Fruit fly (Drosophila melanogaster) whole organism, embryonic: ENCODE measurements around the gene Rfx.

Experiments
- Bteb2 ChIP-seq: fragments of 200-800 bp; sonication (Bioruptor generic); optimal IDR thresholded peaks from 2 replicates; lab custom pipeline; 2016; ENCODE audit warnings: missing biosample characterization, missing genetic modification characterization
- CG10654 ChIP-seq: fragments of 200-800 bp; sonication (Bioruptor generic); optimal IDR thresholded peaks from 2 replicates; lab custom pipeline; 2016; ENCODE audit warnings: missing biosample characterization, missing genetic modification characterization
- CG11456 ChIP-seq: fragments of 200-800 bp; sonication (Bioruptor generic); IDR thresholded peaks from 3 replicates; pipeline ENCODE4 v1.3.6; 2022; ENCODE audit warnings: missing biosample characterization, missing genetic modification characterization
- CG12104 ChIP-seq: fragments of 200-800 bp; sonication (Bioruptor generic); optimal IDR thresholded peaks from 3 replicates; lab custom pipeline; 2016; ENCODE audit warnings: missing biosample characterization, missing genetic modification characterization
- CG12391 ChIP-seq: fragments of 200-800 bp; sonication (Bioruptor generic); optimal IDR thresholded peaks from 3 replicates; lab custom pipeline; 2018; ENCODE audit warnings: missing biosample characterization, mild to moderate bottlenecking, missing genetic modification characterization, moderate library complexity
- CG13424 ChIP-seq: fragments of 200-800 bp; sonication (Bioruptor generic); optimal IDR thresholded peaks from 2 replicates; lab custom pipeline; 2019; ENCODE audit warnings: missing biosample characterization, mild to moderate bottlenecking, missing genetic modification characterization, moderate library complexity
- CG13624 ChIP-seq: fragments of 200-800 bp; sonication (Bioruptor generic); optimal IDR thresholded peaks from 2 replicates; lab custom pipeline; 2016; ENCODE audit warnings: missing biosample characterization, missing genetic modification characterization
- CG14710 ChIP-seq: fragments of 200-800 bp; sonication (Bioruptor generic); optimal IDR thresholded peaks from 3 replicates; lab custom pipeline; 2019; ENCODE audit warnings: missing biosample characterization, mild to moderate bottlenecking, missing genetic modification characterization, moderate library complexity
- CG14860 ChIP-seq: fragments of 200-800 bp; sonication (Bioruptor generic); IDR thresholded peaks from 3 replicates; pipeline ENCODE4 v1.3.6; 2022; ENCODE audit warnings: missing biosample characterization, missing genetic modification characterization; ENCODE audit not compliant: partially characterized antibody
- CG15479 ChIP-seq: fragments of 200-800 bp; sonication (Bioruptor generic); optimal IDR thresholded peaks from 3 replicates; lab custom pipeline; 2019; ENCODE audit warnings: missing biosample characterization, mild to moderate bottlenecking, missing genetic modification characterization, moderate library complexity
- CG16779 ChIP-seq: fragments of 200-800 bp; sonication (Bioruptor generic); IDR thresholded peaks from 2 replicates; pipeline ENCODE4 v1.3.6; 2022; ENCODE audit warnings: missing biosample characterization, missing genetic modification characterization
- CG16813 ChIP-seq: fragments of 200-800 bp; sonication (Bioruptor generic); IDR thresholded peaks from 3 replicates; pipeline ENCODE4 v1.3.6; 2022; ENCODE audit warnings: missing biosample characterization, missing genetic modification characterization; ENCODE audit not compliant: partially characterized antibody
- CG16815 ChIP-seq: fragments of 200-800 bp; sonication (Bioruptor generic); optimal IDR thresholded peaks from 3 replicates; lab custom pipeline; 2017; ENCODE audit warnings: missing biosample characterization, mild to moderate bottlenecking, missing genetic modification characterization
- CG17361 ChIP-seq: fragments of 200-800 bp; sonication (Bioruptor generic); IDR thresholded peaks from 3 replicates; pipeline ENCODE4 v1.3.6; 2022; ENCODE audit warnings: missing biosample characterization, missing genetic modification characterization
- CG2116 ChIP-seq: fragments of 200-800 bp; sonication (Bioruptor generic); optimal IDR thresholded peaks from 3 replicates; lab custom pipeline; 2018; ENCODE audit warnings: missing biosample characterization, mild to moderate bottlenecking, missing genetic modification characterization
- CG2202 ChIP-seq: fragments of 200-800 bp; sonication (Bioruptor generic); optimal IDR thresholded peaks from 2 replicates; lab custom pipeline; 2018; ENCODE audit warnings: missing biosample characterization, mild to moderate bottlenecking, missing genetic modification characterization
- CG30020 ChIP-seq: fragments of 200-800 bp; optimal IDR thresholded peaks from 2 replicates; lab custom pipeline; 2019; ENCODE audit warnings: missing biosample characterization, mild to moderate bottlenecking, missing genetic modification characterization, moderate library complexity
- CG31441 ChIP-seq: fragments of 200-800 bp; sonication (Bioruptor generic); IDR thresholded peaks from 2 replicates; pipeline ENCODE4 v1.3.6; 2022; ENCODE audit warnings: missing biosample characterization, missing genetic modification characterization
- CG3995 ChIP-seq: fragments of 200-800 bp; sonication (Bioruptor generic); optimal IDR thresholded peaks from 3 replicates; lab custom pipeline; 2016; ENCODE audit warnings: missing biosample characterization, missing genetic modification characterization
- CG6689 ChIP-seq: fragments of 200-800 bp; sonication (Bioruptor generic); IDR thresholded peaks from 2 replicates; pipeline ENCODE4 v1.3.6; 2022; ENCODE audit warnings: missing biosample characterization, missing genetic modification characterization
- CG8478 ChIP-seq: fragments of >200 bp; optimal IDR thresholded peaks from 2 replicates; lab custom pipeline; 2018
- CG9609 ChIP-seq: fragments of 200-800 bp; sonication (Bioruptor generic); optimal IDR thresholded peaks from 3 replicates; lab custom pipeline; 2016; ENCODE audit warnings: missing biosample characterization, missing genetic modification characterization
- CTCF ChIP-seq: fragments of 200-800 bp; sonication (Bioruptor generic); optimal IDR thresholded peaks from 2 replicates; lab custom pipeline; 2017; ENCODE audit warnings: missing biosample characterization, mild to moderate bottlenecking, missing genetic modification characterization, moderate library complexity
- CrebB ChIP-seq: fragments of 200-800 bp; sonication (Bioruptor generic); optimal IDR thresholded peaks from 3 replicates; lab custom pipeline; 2018; ENCODE audit warnings: missing biosample characterization, mild to moderate bottlenecking, missing genetic modification characterization
- Doc3 ChIP-seq: fragments of 200-800 bp; sonication (Bioruptor generic); IDR thresholded peaks from 3 replicates; pipeline ENCODE4 v1.3.6; 2022; ENCODE audit warnings: missing biosample characterization, missing genetic modification characterization; ENCODE audit not compliant: partially characterized antibody
- Hand ChIP-seq: fragments of 200-800 bp; sonication (Bioruptor generic); optimal IDR thresholded peaks from 2 replicates; lab custom pipeline; 2017; ENCODE audit warnings: mild to moderate bottlenecking, missing biosample characterization, missing genetic modification reagents, missing genetic modification characterization
- Mad ChIP-seq: fragments of 200-800 bp; sonication (Bioruptor generic); optimal IDR thresholded peaks from 2 replicates; lab custom pipeline; 2016; ENCODE audit warnings: missing biosample characterization, missing genetic modification characterization
- Max ChIP-seq: fragments of 200-800 bp; sonication (Bioruptor generic); optimal IDR thresholded peaks from 2 replicates; lab custom pipeline; 2016; ENCODE audit warnings: missing biosample characterization, mild to moderate bottlenecking, missing genetic modification characterization
- NFAT ChIP-seq: fragments of 200-800 bp; sonication (Bioruptor generic); IDR thresholded peaks from 2 replicates; pipeline ENCODE4 v1.3.6; 2022; ENCODE audit warnings: missing biosample characterization, missing genetic modification characterization
- Neu2 ChIP-seq: fragments of 200-800 bp; sonication (Bioruptor generic); optimal IDR thresholded peaks from 3 replicates; lab custom pipeline; 2016; ENCODE audit warnings: missing biosample characterization, missing genetic modification characterization, borderline replicate concordance
- Nf-YC ChIP-seq: fragments of 200-800 bp; optimal IDR thresholded peaks from 3 replicates; lab custom pipeline; 2019; ENCODE audit warnings: missing biosample characterization, mild to moderate bottlenecking, missing genetic modification characterization, moderate library complexity
- Rfx ChIP-seq: fragments of 200-800 bp; sonication (Bioruptor generic); IDR thresholded peaks from 2 replicates; pipeline ENCODE4 v1.3.6; 2022; ENCODE audit warnings: missing biosample characterization, missing genetic modification characterization
- Spps ChIP-seq: fragments of 200-800 bp; sonication (Bioruptor generic); optimal IDR thresholded peaks from 2 replicates; lab custom pipeline; 2018; ENCODE audit warnings: missing biosample characterization, mild to moderate bottlenecking, missing genetic modification characterization
- Sry-β ChIP-seq: fragments of 200-800 bp; sonication (Bioruptor generic); optimal IDR thresholded peaks from 2 replicates; lab custom pipeline; 2018; ENCODE audit warnings: missing biosample characterization, mild to moderate bottlenecking, missing genetic modification characterization, moderate library complexity
- Tbp ChIP-seq: fragments of >200 bp; optimal IDR thresholded peaks from 2 replicates; lab custom pipeline; 2018; ENCODE audit warnings: missing biosample characterization, missing genetic modification characterization
- ash1 ChIP-seq: fragments of 200-800 bp; sonication (Bioruptor generic); optimal IDR thresholded peaks from 2 replicates; lab custom pipeline; 2018; ENCODE audit warnings: missing biosample characterization, mild to moderate bottlenecking, missing genetic modification characterization
- bab2 ChIP-seq: fragments of 200-800 bp; sonication (Bioruptor generic); optimal IDR thresholded peaks from 2 replicates; lab custom pipeline; 2016; ENCODE audit warnings: missing biosample characterization, missing genetic modification characterization
- br ChIP-seq: fragments of >200 bp; optimal IDR thresholded peaks from 2 replicates; lab custom pipeline; 2017
- btn ChIP-seq: fragments of 200-800 bp; sonication (Bioruptor generic); optimal IDR thresholded peaks from 2 replicates; lab custom pipeline; 2016; ENCODE audit warnings: missing biosample characterization, missing genetic modification characterization
- caup ChIP-seq: fragments of 200-800 bp; sonication (Bioruptor generic); optimal IDR thresholded peaks from 3 replicates; lab custom pipeline; 2017; ENCODE audit warnings: missing biosample characterization, mild to moderate bottlenecking, missing genetic modification characterization, moderate library complexity; ENCODE audit not compliant: severe bottlenecking
- gcm2 ChIP-seq: fragments of 200-800 bp; sonication (Bioruptor generic); optimal IDR thresholded peaks from 2 replicates; lab custom pipeline; 2016; ENCODE audit warnings: missing biosample characterization, missing genetic modification characterization
- gem ChIP-seq: fragments of 200-800 bp; sonication (Bioruptor generic); optimal IDR thresholded peaks from 2 replicates; lab custom pipeline; 2019; ENCODE audit warnings: missing biosample characterization, mild to moderate bottlenecking, missing genetic modification characterization, moderate library complexity
- nom ChIP-seq: fragments of 200-800 bp; sonication (Bioruptor generic); optimal IDR thresholded peaks from 2 replicates; lab custom pipeline; 2017; ENCODE audit warnings: missing biosample characterization, missing genetic modification characterization, mild to moderate bottlenecking, moderate library complexity, missing genetic modification reagents
- org-1 ChIP-seq: fragments of 200-800 bp; sonication (Bioruptor generic); optimal IDR thresholded peaks from 2 replicates; lab custom pipeline; 2017; ENCODE audit warnings: missing biosample characterization, missing genetic modification characterization
- pan ChIP-seq, 4 experiments: fragments of >200 bp in 3 of 4; fragments of 200-800 bp in 1 of 4; sonication (Bioruptor generic) in 1 of 4; optimal IDR thresholded peaks in 3 of 4; IDR thresholded peaks in 1 of 4; 2 replicates each; pipeline versions ENCODE4 v1.3.6 to Lab custom; 2017 to 2022; ENCODE audit warnings: missing biosample characterization in 2 of 4, missing genetic modification characterization in 2 of 4, mixed read lengths in 1 of 4
- run ChIP-seq: fragments of 200-800 bp; sonication (Bioruptor generic); optimal IDR thresholded peaks from 3 replicates; lab custom pipeline; 2018; ENCODE audit warnings: missing biosample characterization, mild to moderate bottlenecking, missing genetic modification characterization
- salm ChIP-seq: fragments of 200-800 bp; sonication (Bioruptor generic); optimal IDR thresholded peaks from 2 replicates; lab custom pipeline; 2018; ENCODE audit warnings: missing biosample characterization, mild to moderate bottlenecking, missing genetic modification characterization
- seq ChIP-seq: fragments of 200-800 bp; sonication (Bioruptor generic); IDR thresholded peaks from 2 replicates; pipeline ENCODE4 v1.3.6; 2022; ENCODE audit warnings: missing biosample characterization, missing genetic modification characterization
- stc ChIP-seq: fragments of 200-800 bp; sonication (Bioruptor generic); IDR thresholded peaks from 2 replicates; pipeline ENCODE4 v1.3.6; 2022; ENCODE audit warnings: missing biosample characterization, missing genetic modification characterization
- sug ChIP-seq: fragments of 200-800 bp; optimal IDR thresholded peaks from 2 replicates; lab custom pipeline; 2019; ENCODE audit warnings: missing biosample characterization, mild to moderate bottlenecking, missing genetic modification characterization, moderate library complexity
- vnd ChIP-seq: fragments of 200-800 bp; sonication (Bioruptor generic); IDR thresholded peaks from 3 replicates; pipeline ENCODE4 v1.3.6; 2022; ENCODE audit warnings: missing biosample characterization, missing genetic modification characterization; ENCODE audit not compliant: partially characterized antibody

The Rfx gene

DNA sequence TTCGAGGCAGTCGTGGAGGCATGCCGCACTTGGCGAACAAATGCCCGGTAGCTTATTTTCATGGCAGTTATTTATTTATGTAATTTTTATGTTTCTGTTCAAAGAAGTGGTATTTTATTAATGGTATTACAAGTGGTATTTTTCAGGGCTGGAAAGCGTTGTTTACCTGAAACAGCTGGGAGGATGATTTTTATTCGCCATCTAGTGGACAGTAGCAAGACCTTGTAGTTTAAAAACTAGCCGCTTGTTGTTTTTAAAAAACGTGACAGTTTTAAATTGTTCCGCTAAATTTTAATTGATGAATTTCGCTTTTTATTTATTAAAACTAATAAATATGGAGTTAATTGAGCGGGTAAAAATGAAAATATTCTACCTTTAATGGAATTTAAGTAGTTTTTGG lies 38.1 kb upstream of the Rfx start, which contains the start of gene CG6345 (continued):
- TF ChIP-seq CG15479 (GFP tag; lab: Kevin White, UChicago): no peak
- peak; percentile 10 for TF ChIP-seq Neu2
- no peak for TF ChIP-seq CG16779
- no peak for TF ChIP-seq pan (optimal IDR thresholded peaks at IDR 0.05; lab: Kevin White, UChicago)
- TF ChIP-seq pan (GFP tag; optimal IDR thresholded peaks at IDR 0.05 in 1 of 2, IDR thresholded peaks at IDR 0.05 in 1 of 2): peak in 1 of 2 experiments; percentile 87
- TF ChIP-seq CG11456 (GFP tag; lab: Robert Waterston, UW): peak; percentile 96
- TF ChIP-seq Mad (GFP tag; lab: Kevin White, UChicago): peak; percentile 90
- TF ChIP-seq CG30020 (tag; lab: Kevin White, UChicago): peak; percentile 55
- TF ChIP-seq Sry-β (GFP tag; lab: Kevin White, UChicago): peak; percentile 62
- TF ChIP-seq CG10654 (GFP tag; lab: Kevin White, UChicago): peak; percentile 82
- no peak for TF ChIP-seq CG8478 (lab: Kevin White, UChicago)
- TF ChIP-seq CG31441: peak; percentile 85
- peak; percentile 44 for TF ChIP-seq seq
- peak; percentile 80 for TF ChIP-seq CG13624 (GFP tag; lab: Kevin White, UChicago)
- TF ChIP-seq run (tag; lab: Kevin White, UChicago): peak; percentile 21
- peak; percentile 66 for TF ChIP-seq Bteb2 (GFP tag; lab: Kevin White, UChicago)
- TF ChIP-seq CG16813: no peak
- TF ChIP-seq Nf-YC (tag; lab: Kevin White, UChicago): peak; percentile 81
- no peak for TF ChIP-seq vnd (GFP tag; lab: Robert Waterston, UW)
- TF ChIP-seq Spps: peak; percentile 45
- peak; percentile 87 for TF ChIP-seq CG14710 (tag; lab: Kevin White, UChicago)
- peak; percentile 57 for TF ChIP-seq CG3995 (GFP tag; lab: Kevin White, UChicago)
- TF ChIP-seq Hand (GFP tag; lab: Kevin White, UChicago): peak; percentile 50
- TF ChIP-seq NFAT (GFP tag; lab: Robert Waterston, UW): peak; percentile 82
- TF ChIP-seq nom (GFP tag; lab: Kevin White, UChicago): peak; percentile 53
- TF ChIP-seq CG12391 (tag; lab: Kevin White, UChicago): peak; percentile 79
- TF ChIP-seq gem (tag; lab: Kevin White, UChicago): peak; percentile 78
- peak; percentile 97 for TF ChIP-seq Rfx (GFP tag; lab: Robert Waterston, UW)
- peak; percentile 48 for TF ChIP-seq CG16815 (GFP tag; lab: Kevin White, UChicago)
- peak; percentile 46 for TF ChIP-seq ash1 (GFP tag; lab: Kevin White, UChicago)
- peak; percentile 69 for TF ChIP-seq CG9609
- peak; percentile 67 for TF ChIP-seq CG2116 (GFP tag; lab: Kevin White, UChicago)
- peak; percentile 75 for TF ChIP-seq CG17361 (GFP tag; lab: Robert Waterston, UW)
- TF ChIP-seq CG13424: peak; percentile 81
- peak; percentile 77 for TF ChIP-seq sug (tag; lab: Kevin White, UChicago)
- peak; percentile 73 for TF ChIP-seq CG2202 (tag; lab: Kevin White, UChicago)
- TF ChIP-seq caup (GFP tag; lab: Kevin White, UChicago): peak; percentile 92
- TF ChIP-seq salm (tag; lab: Kevin White, UChicago): peak; percentile 65
- peak; percentile 100 for TF ChIP-seq CTCF (GFP tag; lab: Kevin White, UChicago)
- TF ChIP-seq gcm2 (GFP tag; lab: Kevin White, UChicago): peak; percentile 68
- TF ChIP-seq org-1 (GFP tag; lab: Kevin White, UChicago): peak; percentile 50
- peak; percentile 75 for TF ChIP-seq CrebB
- TF ChIP-seq br: no peak
- peak; percentile 89 for TF ChIP-seq btn (GFP tag; lab: Kevin White, UChicago)
- TF ChIP-seq CG6689 (GFP tag; lab: Robert Waterston, UW): peak; percentile 65
- TF ChIP-seq Max (GFP tag; lab: Kevin White, UChicago): peak; percentile 85
- TF ChIP-seq Tbp (GFP tag; lab: Kevin White, UChicago): no peak
- no peak for TF ChIP-seq Doc3 (GFP tag; lab: Robert Waterston, UW)
- peak; percentile 82 for TF ChIP-seq CG12104 (GFP tag; lab: Kevin White, UChicago)
- TF ChIP-seq bab2 (GFP tag; lab: Kevin White, UChicago): peak; percentile 70
- TF ChIP-seq CG14860: no peak
- TF ChIP-seq stc (GFP tag; lab: Robert Waterston, UW): peak; percentile 75
